Worm (Caenorhabditis elegans): ENCODE results near the gene F54E4.4.
A peak's percentile ranks its signal among the peaks of the same experiment; 100 is the strongest.

F54E4.4 gene

DNA sequence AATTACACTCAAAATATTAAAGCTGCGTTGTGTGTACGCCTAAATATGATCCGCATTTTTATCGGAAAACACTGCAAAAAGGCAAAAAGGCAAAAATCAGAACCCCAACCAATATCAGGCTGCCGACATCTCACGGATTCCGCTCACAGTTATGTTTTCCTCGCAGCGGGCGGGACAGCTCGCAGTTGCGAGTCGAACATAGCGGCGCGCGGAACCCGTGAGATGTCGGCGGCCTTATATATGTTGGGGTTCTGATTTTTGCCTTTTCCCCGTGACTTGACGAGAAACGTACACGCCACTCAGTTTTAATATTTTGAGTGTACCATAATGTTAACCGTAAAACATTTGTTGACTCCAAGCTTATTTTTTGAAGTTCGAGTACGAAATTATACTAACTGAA lies 7.8 kb downstream of the F54E4.4 start:
- TF ChIP-seq mxl-1 (tag; optimal IDR thresholded peaks at IDR 0.05) (no peak), zfh-2 (GFP tag; conservative IDR thresholded peaks at IDR 0.05) (0 out of 2 replicates have a peak, but pooled peaks have one; percentile 13), F55B11.4 (tag; optimal IDR thresholded peaks at IDR 0.05; ENCODE audit: borderline replicate concordance, insufficient read depth) (no peak), snpc-4 (GFP tag; optimal IDR thresholded peaks at IDR 0.05) (peak; percentile 25), snpc-4 (tag; optimal IDR thresholded peaks at IDR 0.05) (peak; percentile 48 to 89 (median 70)), ceh-79 (tag; optimal IDR thresholded peaks at IDR 0.05) (no peak), ceh-40 (GFP tag; IDR thresholded peaks at IDR 0.05) (no peak), ceh-91 (GFP tag; IDR thresholded peaks at IDR 0.05) (no peak), chd-7 (tag; optimal IDR thresholded peaks at IDR 0.05) (no peak), lsl-1 (GFP tag; optimal IDR thresholded peaks at IDR 0.05) (no peak)

DNA sequence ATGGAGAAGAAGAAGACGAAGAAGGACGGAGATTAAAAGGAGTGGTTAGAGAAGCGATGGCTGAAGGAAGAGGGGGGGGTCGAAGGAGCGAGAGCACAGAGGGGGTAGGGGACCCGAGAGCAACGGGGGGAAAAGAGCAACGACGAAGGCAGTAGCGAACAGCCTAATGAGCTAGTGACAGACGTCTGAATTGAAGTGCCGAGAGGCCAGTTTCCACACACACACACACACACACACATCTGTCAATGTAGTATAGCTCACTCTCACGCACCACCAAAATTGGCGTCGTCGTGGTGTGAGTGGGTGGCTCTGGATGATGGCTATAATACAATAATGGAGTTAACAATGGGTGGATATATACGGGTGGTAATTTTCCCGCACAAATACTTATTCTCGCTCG lies 8.6 kb downstream of the F54E4.4 start:
- 0 out of 2 replicates have a peak, but pooled peaks have one; percentile 67 for TF ChIP-seq nfyb-1 (GFP tag; IDR thresholded peaks at IDR 0.05)
- peak in 1 of 3 experiments; percentile 30 for TF ChIP-seq lin-35 (GFP tag; optimal IDR thresholded peaks at IDR 0.05)
- TF ChIP-seq bed-1 (GFP tag; IDR thresholded peaks at IDR 0.05): no peak
- TF ChIP-seq snpc-1.3 (tag; optimal IDR thresholded peaks at IDR 0.05; ENCODE audit: insufficient read depth): no peak
- TF ChIP-seq akir-1 (GFP tag; optimal IDR thresholded peaks at IDR 0.05): no peak
- TF ChIP-seq aptf-3 (GFP tag; IDR thresholded peaks at IDR 0.05): 0 out of 2 replicates have a peak, but pooled peaks have one; percentile 41
- no peak for TF ChIP-seq ccch-3 (GFP tag; optimal IDR thresholded peaks at IDR 0.05)
- TF ChIP-seq nhr-80 (tag; optimal IDR thresholded peaks at IDR 0.05): no peak
- peak; percentile 55 for TF ChIP-seq K12H6.12 (tag; optimal IDR thresholded peaks at IDR 0.05)
- no peak for TF ChIP-seq nfya-1 (tag; optimal IDR thresholded peaks at IDR 0.05; ENCODE audit: borderline replicate concordance, insufficient read depth)
- TF ChIP-seq fkh-3 (tag; optimal IDR thresholded peaks at IDR 0.05): no peak
- TF ChIP-seq zfh-2 (GFP tag; conservative IDR thresholded peaks at IDR 0.05): peak; percentile 94
- TF ChIP-seq Y56A3A.18 (GFP tag; IDR thresholded peaks at IDR 0.05): 0 out of 2 replicates have a peak, but pooled peaks have one; percentile 16
- peak; percentile 20 for TF ChIP-seq ceh-27 (GFP tag; optimal IDR thresholded peaks at IDR 0.05)

DNA sequence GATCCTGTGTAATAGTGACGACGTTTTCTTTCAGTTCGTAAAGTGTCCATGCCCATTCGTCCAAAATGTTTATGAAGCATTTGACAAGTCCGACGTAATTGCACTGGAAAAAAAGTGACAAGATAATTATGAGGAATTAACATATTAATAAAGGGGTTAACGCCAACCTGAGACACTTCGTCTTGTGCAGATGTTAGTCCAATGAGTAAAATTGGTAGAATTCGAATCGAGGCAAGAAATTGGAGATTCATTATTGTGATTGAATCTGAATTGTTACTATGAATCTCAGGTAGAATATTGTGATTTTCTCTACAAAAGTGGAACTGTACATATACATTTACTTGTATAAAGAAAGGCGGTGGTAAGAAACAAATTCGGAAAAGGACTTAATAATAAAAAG lies 9.1 kb downstream of the F54E4.4 start, which contains the start of gene F54E4.3:
Gene F54E4.3, minus strand, starts transcription at position 265 of the 400 bp plus-strand sequence.
- no peak for TF ChIP-seq B0019.2 (GFP tag; conservative IDR thresholded peaks at IDR 0.05)
- TF ChIP-seq sea-2 (GFP tag; IDR thresholded peaks at IDR 0.05): no peak
- TF ChIP-seq snpc-4 (GFP tag; optimal IDR thresholded peaks at IDR 0.05): no peak
- no peak for TF ChIP-seq snpc-4 (tag; optimal IDR thresholded peaks at IDR 0.05)
- no peak for TF ChIP-seq lsy-27 (tag; optimal IDR thresholded peaks at IDR 0.05; ENCODE audit: borderline replicate concordance, insufficient read depth)
- TF ChIP-seq F10E7.11 (tag; optimal IDR thresholded peaks at IDR 0.05): no peak

DNA sequence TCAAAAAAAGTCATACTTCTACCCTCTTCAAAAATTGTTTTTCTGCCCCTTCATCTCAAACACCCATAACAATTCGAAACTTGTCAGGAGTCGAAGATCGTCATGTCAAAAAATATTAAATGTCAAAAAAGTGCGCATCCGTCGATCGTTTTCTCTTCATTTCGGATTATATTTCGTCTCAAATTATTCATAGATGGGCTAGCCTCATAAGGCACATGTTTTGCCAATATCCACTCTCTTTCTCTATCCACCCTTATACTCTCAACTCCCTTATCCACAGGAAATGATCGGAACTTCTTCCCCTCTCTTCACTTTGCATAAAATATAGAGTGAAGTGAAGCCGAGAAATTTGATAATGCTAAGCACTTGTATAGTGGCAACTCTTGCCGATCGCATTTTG lies 11.6 kb downstream of the F54E4.4 start:
- no peak for TF ChIP-seq sptf-2 (GFP tag; optimal IDR thresholded peaks at IDR 0.05)
- TF ChIP-seq F55B11.4 (tag; optimal IDR thresholded peaks at IDR 0.05; ENCODE audit: borderline replicate concordance, insufficient read depth): no peak
- TF ChIP-seq rec-8 (tag; optimal IDR thresholded peaks at IDR 0.05): no peak
- no peak for TF ChIP-seq snpc-1.3 (tag; optimal IDR thresholded peaks at IDR 0.05; ENCODE audit: insufficient read depth)
- TF ChIP-seq snpc-1.1 (tag; optimal IDR thresholded peaks at IDR 0.05; ENCODE audit: insufficient read depth): no peak
- TF ChIP-seq him-1 (tag; optimal IDR thresholded peaks at IDR 0.05): no peak
- no peak for TF ChIP-seq lin-54 (GFP tag; optimal IDR thresholded peaks at IDR 0.05)
- TF ChIP-seq hmg-1.2 (GFP tag; IDR thresholded peaks at IDR 0.05): no peak
- no peak for TF ChIP-seq nfyb-1 (GFP tag; IDR thresholded peaks at IDR 0.05)
- TF ChIP-seq sdz-38 (tag; optimal IDR thresholded peaks at IDR 0.05): no peak
- no peak for TF ChIP-seq lin-26 (GFP tag; IDR thresholded peaks at IDR 0.05)
